Worm (Caenorhabditis elegans): ENCODE measurements around the gene F40F9.3.

F40F9.3 gene

ce11 chrV:9702755-9703154, 12.3 kb upstream of the F40F9.3 start, which contains the start of gene xbx-6:
xbx-6 (plus strand) TSS chrV:9703055.
- TF ChIP-seq egl-5 (tag; optimal IDR thresholded peaks at IDR 0.05) (no peak), nhr-43 (tag; optimal IDR thresholded peaks at IDR 0.05; ENCODE audit: poor library complexity, severe bottlenecking) (no peak), ceh-9 (tag; optimal IDR thresholded peaks at IDR 0.05) (no peak), eor-1 (tag; optimal IDR thresholded peaks at IDR 0.05) (no peak), fkh-2 (tag; optimal IDR thresholded peaks at IDR 0.05) (no peak), fos-1 (tag; optimal IDR thresholded peaks at IDR 0.05) (no peak), zag-1 (tag; optimal IDR thresholded peaks at IDR 0.05) (no peak)

ce11 chrV:9703549-9703948, 11.5 kb upstream of the F40F9.3 start:
- no peak for TF ChIP-seq lin-15B (tag; optimal IDR thresholded peaks at IDR 0.05)
- no peak for TF ChIP-seq ZK546.5 (tag; optimal IDR thresholded peaks at IDR 0.05)
- no peak for TF ChIP-seq nhr-237 (tag; optimal IDR thresholded peaks at IDR 0.05)
- no peak for TF ChIP-seq snpc-4 (tag; optimal IDR thresholded peaks at IDR 0.05)

DNA sequence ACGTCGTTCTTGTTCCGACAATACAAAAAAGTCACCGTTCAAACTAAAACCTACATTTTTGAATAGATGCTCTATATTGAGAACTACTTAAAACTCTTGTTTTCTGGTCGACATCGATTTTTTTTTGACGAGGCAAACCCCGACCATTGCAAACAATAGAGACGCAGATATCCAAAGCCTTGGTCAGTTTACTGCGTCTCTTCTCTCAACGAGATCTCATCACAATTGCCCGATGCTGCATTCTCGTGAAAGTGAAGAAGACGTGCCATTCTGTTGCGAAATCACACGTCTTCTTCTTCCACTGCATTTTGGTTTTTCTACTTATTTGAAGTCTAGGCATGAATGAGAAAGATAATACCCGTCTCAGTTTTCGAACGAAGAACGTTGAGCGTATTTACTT, 10.6 kb upstream of the F40F9.3 start:
- TF ChIP-seq nhr-23 (tag; optimal IDR thresholded peaks at IDR 0.05): no peak
- TF ChIP-seq skn-1 (tag; optimal IDR thresholded peaks at IDR 0.05): peak; percentile 62
- TF ChIP-seq lsy-12 (tag; optimal IDR thresholded peaks at IDR 0.05): no peak
- no peak for TF ChIP-seq nhr-77 (tag; optimal IDR thresholded peaks at IDR 0.05)
- TF ChIP-seq lin-39 (tag; optimal IDR thresholded peaks at IDR 0.05): peak; percentile 80
- TF ChIP-seq fos-1 (tag; optimal IDR thresholded peaks at IDR 0.05): no peak
- TF ChIP-seq aly-2 (tag; optimal IDR thresholded peaks at IDR 0.05): no peak
- TF ChIP-seq elt-2 (tag; optimal IDR thresholded peaks at IDR 0.05): no peak
- no peak for TF ChIP-seq nhr-43 (tag; optimal IDR thresholded peaks at IDR 0.05; ENCODE audit: poor library complexity, severe bottlenecking)
- no peak for TF ChIP-seq fkh-2 (tag; optimal IDR thresholded peaks at IDR 0.05)
- no peak for TF ChIP-seq mdl-1 (tag; optimal IDR thresholded peaks at IDR 0.05)
- TF ChIP-seq nhr-237 (tag; optimal IDR thresholded peaks at IDR 0.05): no peak
- TF ChIP-seq lin-15B (tag; optimal IDR thresholded peaks at IDR 0.05): peak; percentile 32
- no peak for TF ChIP-seq jun-1 (tag; optimal IDR thresholded peaks at IDR 0.05)
- TF ChIP-seq ceh-28 (tag; optimal IDR thresholded peaks at IDR 0.05): peak; percentile 70
- peak; percentile 7 for TF ChIP-seq snpc-4 (tag; optimal IDR thresholded peaks at IDR 0.05)
- TF ChIP-seq ztf-4 (tag; optimal IDR thresholded peaks at IDR 0.05): no peak
- TF ChIP-seq zag-1 (tag; optimal IDR thresholded peaks at IDR 0.05): no peak
- peak; percentile 13 for TF ChIP-seq elt-1 (tag; optimal IDR thresholded peaks at IDR 0.05)
- TF ChIP-seq egl-5 (tag; optimal IDR thresholded peaks at IDR 0.05): peak; percentile 59
- TF ChIP-seq ama-1 (optimal IDR thresholded peaks at IDR 0.05): peak; percentile 24
- peak; percentile 52 for TF ChIP-seq hmg-11 (tag; optimal IDR thresholded peaks at IDR 0.05)
- TF ChIP-seq pha-4 (tag; optimal IDR thresholded peaks at IDR 0.05): peak; percentile 48
- no peak for TF ChIP-seq unc-39 (tag; optimal IDR thresholded peaks at IDR 0.05)
- TF ChIP-seq nfya-1 (tag; optimal IDR thresholded peaks at IDR 0.05; ENCODE audit: insufficient read depth): peak; percentile 64
- peak; percentile 65 for TF ChIP-seq nhr-25 (tag; optimal IDR thresholded peaks at IDR 0.05)

DNA sequence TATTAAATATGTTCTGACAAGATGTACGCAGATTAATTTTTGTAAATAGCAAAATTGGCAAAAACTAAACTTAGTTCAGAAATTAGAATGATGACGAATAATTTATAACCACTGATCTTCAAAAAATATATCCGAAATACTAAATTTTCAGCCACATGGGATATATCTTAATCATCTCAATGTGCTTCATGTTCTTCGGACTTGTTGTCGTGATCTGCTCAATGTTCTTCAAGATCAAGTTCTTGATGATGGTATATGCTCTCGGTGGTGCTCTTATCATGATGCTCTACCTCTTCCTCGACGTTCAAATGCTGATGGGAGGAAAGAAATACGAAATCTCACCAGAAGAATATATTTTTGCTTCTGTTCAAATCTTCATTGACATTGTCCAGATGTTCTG, 8.4 kb upstream of the F40F9.3 start:
- TF ChIP-seq fkh-10 (GFP tag; optimal IDR thresholded peaks at IDR 0.05) (no peak), mdl-1 (tag; optimal IDR thresholded peaks at IDR 0.05) (no peak), egl-27 (tag; optimal IDR thresholded peaks at IDR 0.05) (no peak), unc-39 (tag; optimal IDR thresholded peaks at IDR 0.05) (no peak), elt-2 (tag; optimal IDR thresholded peaks at IDR 0.05) (no peak), ztf-11 (tag; optimal IDR thresholded peaks at IDR 0.05) (no peak), jun-1 (tag; optimal IDR thresholded peaks at IDR 0.05) (no peak), nhr-28 (tag; optimal IDR thresholded peaks at IDR 0.05) (no peak), ceh-9 (tag; optimal IDR thresholded peaks at IDR 0.05) (no peak), ztf-4 (tag; optimal IDR thresholded peaks at IDR 0.05) (no peak), hmg-11 (tag; optimal IDR thresholded peaks at IDR 0.05) (no peak), nhr-12 (tag; optimal IDR thresholded peaks at IDR 0.05) (no peak), nhr-77 (tag; optimal IDR thresholded peaks at IDR 0.05) (no peak), daf-12 (tag; optimal IDR thresholded peaks at IDR 0.05) (no peak), ZK546.5 (tag; optimal IDR thresholded peaks at IDR 0.05) (no peak), nhr-76 (tag; optimal IDR thresholded peaks at IDR 0.05) (no peak)

ce11 chrV:9709747-9710146, 5.3 kb upstream of the F40F9.3 start, which contains the start of gene tag-120:
tag-120 (minus strand) TSS chrV:9709814.
- TF ChIP-seq elt-2 (tag; optimal IDR thresholded peaks at IDR 0.05) (peak; percentile 32), snpc-4 (tag; optimal IDR thresholded peaks at IDR 0.05) (no peak), pha-4 (tag; optimal IDR thresholded peaks at IDR 0.05) (peak; percentile 61), pqm-1 (tag; optimal IDR thresholded peaks at IDR 0.05) (peak; percentile 19)
